Worm (Caenorhabditis elegans) whole organism, L3 larva: ENCODE measurements around the gene H32C10.1.

Source experiments
- R02D3.7 ChIP-seq: fragments of 150-350 bp; optimal IDR thresholded peaks from 2 replicates; lab custom pipeline; 2014; ENCODE audit warnings: missing biosample characterization, missing genetic modification characterization
- ceh-9 ChIP-seq: sonication (generic microtip); optimal IDR thresholded peaks from 2 replicates; lab custom pipeline; 2018; ENCODE audit warnings: missing biosample characterization, missing genetic modification characterization
- elt-1 ChIP-seq: fragments of 150-350 bp; optimal IDR thresholded peaks from 2 replicates; lab custom pipeline; 2014; ENCODE audit warnings: missing biosample characterization, missing genetic modification characterization
- mdl-1 ChIP-seq: fragments of 150-350 bp; optimal IDR thresholded peaks from 2 replicates; lab custom pipeline; 2014; ENCODE audit warnings: missing biosample characterization, missing genetic modification characterization
- pha-4 ChIP-seq: fragments of 150-350 bp; optimal IDR thresholded peaks from 2 replicates; lab custom pipeline; 2014; ENCODE audit warnings: missing biosample characterization, missing genetic modification reagents, missing genetic modification characterization
- unc-62 ChIP-seq: fragments of 150-350 bp; sonication (generic microtip); optimal IDR thresholded peaks from 4 replicates; lab custom pipeline; 2014; ENCODE audit warnings: missing biosample characterization, missing genetic modification reagents, missing genetic modification characterization
- zag-1 ChIP-seq: fragments of 150-350 bp; optimal IDR thresholded peaks from 2 replicates; lab custom pipeline; 2014; ENCODE audit warnings: missing biosample characterization, missing genetic modification characterization
- ztf-11 ChIP-seq: fragments of 150-350 bp; optimal IDR thresholded peaks from 2 replicates; lab custom pipeline; 2014; ENCODE audit warnings: missing biosample characterization, missing genetic modification characterization

ce11 chrIV:5937106-5937505 is 3.0 kb downstream of the H32C10.1 start:
- no peak for TF ChIP-seq R02D3.7 (tag; lab: Kevin White, UChicago)
- no peak for TF ChIP-seq pha-4 (tag; lab: Kevin White, UChicago)
- no peak for TF ChIP-seq unc-62 (GFP tag; lab: Kevin White, UChicago)
- TF ChIP-seq mdl-1: no peak
- no peak for TF ChIP-seq zag-1 (tag; lab: Kevin White, UChicago)
- TF ChIP-seq ztf-11 (tag; lab: Kevin White, UChicago): no peak
- no peak for TF ChIP-seq elt-1 (tag; lab: Kevin White, UChicago)
- TF ChIP-seq ceh-9 (tag; lab: Kevin White, UChicago): no peak
